Worm (Caenorhabditis elegans) whole organism, L4 larva: ENCODE data around the gene F54C9.3.

Experiments used
- D1046.2 ChIP-seq: fragments of 200-800 bp; sonication (Bioruptor generic); IDR thresholded peaks from 2 replicates; pipeline ENCODE4 v1.3.6; 2022; ENCODE audit warnings: missing genetic modification characterization, missing compliant biosample characterization
- F26F4.8 ChIP-seq: fragments of 200-800 bp; sonication (Bioruptor generic); conservative IDR thresholded peaks from 2 replicates; pipeline ENCODE4 v1.3.6; 2022; ENCODE audit warnings: missing genetic modification characterization, missing compliant biosample characterization
- F37D6.2 ChIP-seq: sonication (generic microtip); optimal IDR thresholded peaks from 2 replicates; lab custom pipeline; 2016; ENCODE audit warnings: mild to moderate bottlenecking, missing genetic modification characterization, missing compliant biosample characterization
- R02D3.7 ChIP-seq: fragments of 150-350 bp; sonication (generic microtip); optimal IDR thresholded peaks from 3 replicates; lab custom pipeline; 2014; ENCODE audit warnings: missing biosample characterization, missing genetic modification characterization
- T20F7.1 ChIP-seq: fragments of 200-800 bp; sonication (Bioruptor generic); optimal IDR thresholded peaks from 2 replicates; lab custom pipeline; 2018; ENCODE audit warnings: mild to moderate bottlenecking, missing genetic modification characterization, missing compliant biosample characterization
- T26A8.4 ChIP-seq: fragments of 200-800 bp; sonication (Bioruptor generic); IDR thresholded peaks from 2 replicates; pipeline ENCODE4 v1.3.6; 2022; ENCODE audit warnings: missing genetic modification characterization, missing compliant biosample characterization
- Y105C5A.15 ChIP-seq: fragments of 200-800 bp; sonication (Bioruptor generic); IDR thresholded peaks from 2 replicates; pipeline ENCODE4 v1.3.6; 2022; ENCODE audit warnings: missing genetic modification characterization, missing compliant biosample characterization
- Y5F2A.4 ChIP-seq: fragments of 200-800 bp; sonication (Bioruptor generic); optimal IDR thresholded peaks from 2 replicates; lab custom pipeline; 2018; ENCODE audit warnings: mild to moderate bottlenecking, missing genetic modification characterization, missing compliant biosample characterization
- ZK337.2 ChIP-seq: fragments of 200-800 bp; sonication (Bioruptor generic); IDR thresholded peaks from 2 replicates; pipeline ENCODE4 v1.3.6; 2022; ENCODE audit warnings: missing genetic modification reagents, missing genetic modification characterization, missing compliant biosample characterization
- aha-1 ChIP-seq: fragments of 150-350 bp; peaks from one replicate; lab custom pipeline; 2014; ENCODE audit warnings: missing biosample characterization, missing genetic modification characterization
- ces-1 ChIP-seq: fragments of 150-350 bp; sonication (generic microtip); optimal IDR thresholded peaks from 4 replicates; lab custom pipeline; 2014; ENCODE audit warnings: missing biosample characterization, missing genetic modification reagents, missing genetic modification characterization
- ctbp-1 ChIP-seq: fragments of 200-800 bp; sonication (Bioruptor generic); IDR thresholded peaks from 2 replicates; pipeline ENCODE4 v1.3.6; 2022; ENCODE audit warnings: missing genetic modification reagents, missing genetic modification characterization, missing compliant biosample characterization
- daf-12 ChIP-seq: fragments of 150-350 bp; optimal IDR thresholded peaks from 2 replicates; lab custom pipeline; 2014; ENCODE audit warnings: missing biosample characterization, missing genetic modification reagents, missing genetic modification characterization
- dmd-6 ChIP-seq: fragments of 200-800 bp; sonication (Bioruptor generic); IDR thresholded peaks from 2 replicates; pipeline ENCODE4 v1.3.6; 2022; ENCODE audit warnings: missing genetic modification reagents, missing genetic modification characterization, missing compliant biosample characterization
- dmd-8 ChIP-seq: fragments of 200-800 bp; sonication (Bioruptor generic); IDR thresholded peaks from 2 replicates; pipeline ENCODE4 v1.3.6; 2022; ENCODE audit warnings: missing genetic modification characterization, missing compliant biosample characterization
- duxl-1 ChIP-seq: sonication (generic microtip); optimal IDR thresholded peaks from 2 replicates; lab custom pipeline; 2016; ENCODE audit warnings: mild to moderate bottlenecking, missing genetic modification characterization, moderate library complexity, missing compliant biosample characterization; ENCODE audit not compliant: poor library complexity
- fkh-10 ChIP-seq: fragments of 150-350 bp; optimal IDR thresholded peaks from 2 replicates; lab custom pipeline; 2014; ENCODE audit warnings: missing biosample characterization, missing genetic modification reagents, missing genetic modification characterization
- hif-1 ChIP-seq, 2 experiments: sonication (generic microtip); optimal IDR thresholded peaks; 2 replicates each; lab custom pipeline; 2016 to 2017; ENCODE audit warnings: missing compliant biosample characterization in 2 of 2, missing genetic modification characterization in 2 of 2, missing genetic modification reagents in 2 of 2, missing genotype in 2 of 2, mild to moderate bottlenecking in 1 of 2
- hlh-11 ChIP-seq: fragments of 200-800 bp; sonication (Bioruptor generic); optimal IDR thresholded peaks from 2 replicates; lab custom pipeline; 2018; ENCODE audit warnings: mild to moderate bottlenecking, missing genetic modification characterization, missing compliant biosample characterization
- hlh-30 ChIP-seq: sonication (generic microtip); optimal IDR thresholded peaks from 2 replicates; lab custom pipeline; 2017; ENCODE audit warnings: antibody characterized with exemption, mild to moderate bottlenecking, missing genetic modification characterization, missing compliant biosample characterization; ENCODE audit not compliant: insufficient read depth
- hmg-1.1 ChIP-seq: fragments of 200-800 bp; sonication (Bioruptor generic); IDR thresholded peaks from 2 replicates; pipeline ENCODE4 v1.3.6; 2022; ENCODE audit warnings: missing genetic modification reagents, missing genetic modification characterization, missing compliant biosample characterization
- jun-1 ChIP-seq: fragments of 150-350 bp; optimal IDR thresholded peaks from 2 replicates; lab custom pipeline; 2014; ENCODE audit warnings: missing biosample characterization, missing genetic modification reagents, missing genetic modification characterization
- lim-7 ChIP-seq: fragments of 200-800 bp; sonication (Bioruptor generic); IDR thresholded peaks from 2 replicates; pipeline ENCODE4 v1.3.6; 2022; ENCODE audit warnings: missing genetic modification characterization, missing compliant biosample characterization
- lin-29 ChIP-seq: fragments of 200-800 bp; sonication (Bioruptor generic); IDR thresholded peaks from 2 replicates; pipeline ENCODE4 v1.3.6; 2022; ENCODE audit warnings: missing genetic modification reagents, missing genetic modification characterization, missing compliant biosample characterization
- mdt-29 ChIP-seq: fragments of 200-800 bp; sonication (Bioruptor generic); IDR thresholded peaks from 2 replicates; pipeline ENCODE4 v1.3.6; 2022; ENCODE audit warnings: missing genetic modification reagents, missing genetic modification characterization, missing compliant biosample characterization
- nhr-237 ChIP-seq: sonication (generic microtip); optimal IDR thresholded peaks from 2 replicates; lab custom pipeline; 2017; ENCODE audit warnings: missing biosample characterization, missing genetic modification characterization
- nhr-28 ChIP-seq: fragments of 150-350 bp; optimal IDR thresholded peaks from 2 replicates; lab custom pipeline; 2014; ENCODE audit warnings: missing biosample characterization, missing genetic modification characterization
- nhr-41 ChIP-seq: fragments of 200-800 bp; sonication (Bioruptor generic); IDR thresholded peaks from 2 replicates; pipeline ENCODE4 v1.3.6; 2022; ENCODE audit warnings: missing genetic modification reagents, missing genetic modification characterization, missing compliant biosample characterization
- nhr-42 ChIP-seq: fragments of 200-800 bp; sonication (Bioruptor generic); IDR thresholded peaks from 2 replicates; pipeline ENCODE4 v1.3.6; 2022; ENCODE audit warnings: missing genetic modification characterization, missing compliant biosample characterization
- pqm-1 ChIP-seq: sonication (generic microtip); optimal IDR thresholded peaks from 2 replicates; lab custom pipeline; 2017; ENCODE audit warnings: missing biosample characterization, missing genetic modification characterization
- set-16 ChIP-seq: fragments of 200-800 bp; sonication (Bioruptor generic); IDR thresholded peaks from 2 replicates; pipeline ENCODE4 v1.3.6; 2022; ENCODE audit warnings: missing genetic modification reagents, missing genetic modification characterization, missing compliant biosample characterization
- skn-1 ChIP-seq: fragments of 150-350 bp; optimal IDR thresholded peaks from 2 replicates; lab custom pipeline; 2014; ENCODE audit warnings: missing biosample characterization, missing genetic modification characterization
- tra-1 ChIP-seq: fragments of 200-800 bp; sonication (Bioruptor generic); IDR thresholded peaks from 2 replicates; pipeline ENCODE4 v1.3.6; 2022; ENCODE audit warnings: missing genetic modification reagents, missing genetic modification characterization, missing compliant biosample characterization
- unc-62 ChIP-seq, 3 experiments: fragments of 150-350 bp in 1 of 3; sonication (generic microtip); optimal IDR thresholded peaks in 2 of 3; peaks in 1 of 3; 1 replicate in 1 of 3; 2 replicates in 2 of 3; lab custom pipeline; 2014 to 2017; ENCODE audit warnings: missing biosample characterization in 3 of 3, missing genetic modification characterization in 3 of 3, missing genetic modification reagents in 3 of 3, missing genotype in 1 of 3
- zfp-3 ChIP-seq: fragments of 200-800 bp; sonication (Bioruptor generic); conservative IDR thresholded peaks from 2 replicates; pipeline ENCODE4 v1.3.6; 2022; ENCODE audit warnings: missing genetic modification reagents, missing genetic modification characterization, missing compliant biosample characterization
- zip-11 ChIP-seq: fragments of 200-800 bp; sonication (Bioruptor generic); IDR thresholded peaks from 2 replicates; pipeline ENCODE4 v1.3.6; 2022; ENCODE audit warnings: missing genetic modification characterization, missing compliant biosample characterization
- ztf-7 ChIP-seq: fragments of 150-350 bp; optimal IDR thresholded peaks from 2 replicates; lab custom pipeline; 2014; ENCODE audit warnings: missing biosample characterization, missing genetic modification characterization

The F54C9.3 gene

ce11 chrII:8540412-8540811 is 26.2 kb downstream of the F54C9.3 start, which contains the start of gene pqn-73:
Gene pqn-73 (plus strand): TSS chrII:8540712.
- TF ChIP-seq hlh-30 (no peak), nhr-42 (no peak), aha-1 (no peak), Y105C5A.15 (GFP tag; lab: Robert Waterston, UW) (no peak), dmd-8 (no peak), nhr-28 (tag; lab: Kevin White, UChicago) (no peak), zip-11 (no peak), unc-62 (GFP tag; optimal IDR thresholded peaks at IDR 0.05 in 1 of 2; lab: Kevin White, UChicago) (no peak), unc-62 (tag; optimal IDR thresholded peaks at IDR 0.05; lab: Kevin White, UChicago) (no peak), ces-1 (no peak), ztf-7 (tag; lab: Kevin White, UChicago) (no peak), hif-1 (tag; optimal IDR thresholded peaks at IDR 0.05; lab: Kevin White, UChicago) (no peak), lim-7 (GFP tag; lab: Robert Waterston, UW) (no peak), F26F4.8 (GFP tag; lab: Robert Waterston, UW) (no peak)

ce11 chrII:8536060-8536459 is 30.6 kb downstream of the F54C9.3 start, which contains the start of gene W01C9.2:
Gene W01C9.2 (plus strand): TSS chrII:8536360.
- TF ChIP-seq set-16 (GFP tag; lab: Robert Waterston, UW) (no peak), Y5F2A.4 (GFP tag; lab: Kevin White, UChicago) (no peak), zfp-3 (GFP tag; lab: Robert Waterston, UW) (no peak), duxl-1 (tag; lab: Kevin White, UChicago) (no peak), tra-1 (GFP tag; lab: Robert Waterston, UW) (no peak), unc-62 (GFP tag; optimal IDR thresholded peaks at IDR 0.05 in 1 of 2; lab: Kevin White, UChicago) (peak in 1 of 2 experiments; percentile 75), unc-62 (tag; optimal IDR thresholded peaks at IDR 0.05; lab: Kevin White, UChicago) (no peak), ctbp-1 (GFP tag; lab: Robert Waterston, UW) (no peak), dmd-6 (GFP tag; lab: Robert Waterston, UW) (no peak)

ce11 chrII:8532015-8532414 is 34.6 kb downstream of the F54C9.3 start:
- TF ChIP-seq fkh-10 (GFP tag; lab: Kevin White, UChicago): no peak
- no peak for TF ChIP-seq hlh-30

- TF ChIP-seq nhr-41 (GFP tag; lab: Robert Waterston, UW): no peak
- peak; percentile 64 for TF ChIP-seq aha-1
- TF ChIP-seq pqm-1 (tag; lab: Kevin White, UChicago): peak; percentile 63
- TF ChIP-seq, all 104 proteins: peak for 2
Measured at ce11 chrII:8531181-8531759, 35.4 kb downstream of the F54C9.3 start, which contains the start of gene gldi-7. Gene gldi-7 (minus strand): TSS chrII:8531222.

DNA sequence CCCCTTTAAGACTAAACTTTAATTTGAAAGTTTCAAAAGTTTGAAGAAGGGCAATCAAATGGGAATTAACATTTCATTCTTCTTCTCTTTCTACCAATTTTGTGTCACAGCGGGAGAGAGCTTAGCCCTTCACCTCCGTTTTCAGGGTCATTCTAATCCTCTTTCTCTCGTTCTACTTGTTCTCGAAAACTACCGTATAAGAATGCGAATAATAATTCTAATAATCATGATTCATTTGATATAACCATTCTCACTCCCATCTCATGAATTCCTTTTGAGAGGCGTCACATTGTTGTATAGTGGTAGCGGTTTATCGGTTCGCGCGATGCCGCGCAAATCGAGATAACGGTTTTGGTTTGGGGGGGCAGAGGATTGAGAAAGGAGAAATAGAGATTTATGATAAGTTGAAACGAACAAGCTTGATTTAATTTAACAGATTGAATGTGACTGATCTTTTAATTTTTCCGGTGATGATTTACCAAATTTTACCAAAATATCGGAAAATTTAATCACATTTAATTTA is 37.4 kb downstream of the F54C9.3 start:
- TF ChIP-seq duxl-1 (tag; lab: Kevin White, UChicago) (no peak), T26A8.4 (GFP tag; lab: Robert Waterston, UW) (no peak), aha-1 (peak; percentile 39), T20F7.1 (GFP tag; lab: Kevin White, UChicago) (no peak), hlh-30 (no peak), ZK337.2 (GFP tag; lab: Robert Waterston, UW) (no peak), R02D3.7 (tag; lab: Kevin White, UChicago) (no peak), nhr-237 (tag; lab: Kevin White, UChicago) (no peak), dmd-8 (no peak), mdt-29 (GFP tag; lab: Robert Waterston, UW) (no peak), F37D6.2 (tag; lab: Kevin White, UChicago) (no peak), hmg-1.1 (0 out of 2 replicates have a peak, but pooled peaks have one; percentile 31), daf-12 (tag; lab: Kevin White, UChicago) (no peak), jun-1 (tag; lab: Kevin White, UChicago) (no peak), skn-1 (tag; lab: Kevin White, UChicago) (no peak), lin-29 (GFP tag; lab: Robert Waterston, UW) (no peak), D1046.2 (GFP tag; lab: Robert Waterston, UW) (no peak), hlh-11 (no peak)
- TF ChIP-seq, all 104 proteins: peak for 2
